Worm (Caenorhabditis elegans): Measurements from ENCODE around the gene F32D1.8.

The F32D1.8 gene

DNA sequence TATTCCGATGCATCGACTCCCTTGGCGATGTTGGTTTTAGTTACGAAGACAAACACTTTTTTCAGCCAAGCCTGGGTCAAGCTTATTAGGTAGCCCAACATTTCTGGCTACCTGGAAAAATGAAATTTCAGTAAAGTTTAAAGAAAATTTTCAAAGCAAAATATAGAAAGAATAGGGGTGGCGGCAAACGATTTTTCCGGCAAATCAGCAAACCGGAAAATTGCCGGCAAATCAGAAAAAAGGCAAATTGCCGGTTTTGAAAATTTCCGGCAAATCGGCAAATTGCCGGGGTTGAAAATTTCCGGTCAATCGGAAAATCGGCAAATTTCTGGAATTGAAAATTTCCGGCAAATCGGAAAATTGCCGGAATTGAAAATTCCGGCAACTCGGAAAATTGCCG lies at the start of gene F32D1.8:
Gene F32D1.8, minus strand, starts transcription at position 101 of the 400 bp plus-strand sequence.
- TF ChIP-seq dao-5 (tag; optimal IDR thresholded peaks at IDR 0.05), result no peak
- TF ChIP-seq W03F9.2 (tag; optimal IDR thresholded peaks at IDR 0.05), result no peak
- no peak for TF ChIP-seq him-1 (tag; optimal IDR thresholded peaks at IDR 0.05)

DNA sequence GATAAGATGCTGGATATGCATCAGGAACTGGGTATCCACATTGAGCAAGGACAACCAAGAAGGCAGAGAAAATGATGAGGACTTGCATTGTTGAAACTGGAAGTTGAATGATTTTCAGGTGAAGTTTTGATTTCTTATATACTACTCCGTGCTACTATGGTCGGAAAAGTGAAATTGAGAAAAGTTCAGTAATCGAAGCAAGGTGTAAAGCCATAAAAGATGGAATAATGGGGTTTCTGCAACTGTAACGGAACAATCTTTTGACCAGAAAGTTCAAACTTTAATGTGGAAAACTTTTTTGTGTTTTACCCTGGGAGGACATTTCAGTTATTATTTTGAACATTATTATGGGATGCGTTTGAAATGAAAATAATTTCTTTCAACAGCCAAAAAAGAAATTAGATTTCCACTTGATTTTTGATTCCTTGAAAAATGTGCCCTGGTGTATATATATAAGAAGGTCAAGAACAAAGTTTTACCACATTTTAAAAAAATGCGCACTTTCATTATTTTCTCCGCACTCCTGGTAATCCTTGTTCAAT lies 46.4 kb upstream of the F32D1.8 start, which contains the start of the genes Y47D7A.9 and Y47D7A.19:
Gene Y47D7A.9, minus strand, starts transcription at position 101 of the 542 bp plus-strand sequence.
Gene Y47D7A.19, plus strand, starts transcription at position 492 of the 542 bp plus-strand sequence.
- TF ChIP-seq W03F9.2 (tag; optimal IDR thresholded peaks at IDR 0.05) (no peak), dao-5 (tag; optimal IDR thresholded peaks at IDR 0.05) (no peak), him-1 (tag; optimal IDR thresholded peaks at IDR 0.05) (no peak)

DNA sequence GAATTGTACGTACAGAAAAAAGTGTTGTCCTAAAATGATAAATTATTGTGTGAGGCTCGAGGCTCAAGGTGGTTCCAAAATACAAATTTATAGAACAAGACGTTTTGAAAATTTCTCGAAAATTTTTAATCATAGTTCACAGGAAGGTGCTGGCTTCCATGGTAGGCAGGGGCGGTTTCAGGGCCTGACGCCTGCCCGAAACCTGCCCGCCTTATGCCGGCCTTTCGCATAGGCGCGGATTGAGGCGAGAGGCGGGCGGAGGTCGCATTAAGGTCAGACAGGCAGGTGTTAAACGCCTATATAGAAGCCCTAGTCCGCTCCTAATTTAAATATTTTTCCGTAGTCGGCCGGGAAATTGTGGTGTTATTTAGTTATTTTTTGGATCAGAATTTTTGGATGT lies 45.6 kb upstream of the F32D1.8 start:
- no peak for TF ChIP-seq him-1 (tag; optimal IDR thresholded peaks at IDR 0.05)
- TF ChIP-seq dao-5 (tag; optimal IDR thresholded peaks at IDR 0.05), result no peak
- no peak for TF ChIP-seq W03F9.2 (tag; optimal IDR thresholded peaks at IDR 0.05)

- TF ChIP-seq him-1 (tag; optimal IDR thresholded peaks at IDR 0.05) (no peak), dao-5 (tag; optimal IDR thresholded peaks at IDR 0.05) (no peak), W03F9.2 (tag; optimal IDR thresholded peaks at IDR 0.05) (no peak)
These were observed 44.6 kb upstream of the F32D1.8 start, which contains the start of gene skr-7 for ce11 chrV:4422127-4422526. skr-7 (plus strand) TSS chrV:4422427.

ce11 chrV:4421475-4421874 lies 44.0 kb upstream of the F32D1.8 start, which contains the start of gene skr-14:
skr-14 (minus strand) TSS chrV:4421575.
- TF ChIP-seq W03F9.2 (tag; optimal IDR thresholded peaks at IDR 0.05) (no peak), dao-5 (tag; optimal IDR thresholded peaks at IDR 0.05) (no peak), him-1 (tag; optimal IDR thresholded peaks at IDR 0.05) (no peak)

DNA sequence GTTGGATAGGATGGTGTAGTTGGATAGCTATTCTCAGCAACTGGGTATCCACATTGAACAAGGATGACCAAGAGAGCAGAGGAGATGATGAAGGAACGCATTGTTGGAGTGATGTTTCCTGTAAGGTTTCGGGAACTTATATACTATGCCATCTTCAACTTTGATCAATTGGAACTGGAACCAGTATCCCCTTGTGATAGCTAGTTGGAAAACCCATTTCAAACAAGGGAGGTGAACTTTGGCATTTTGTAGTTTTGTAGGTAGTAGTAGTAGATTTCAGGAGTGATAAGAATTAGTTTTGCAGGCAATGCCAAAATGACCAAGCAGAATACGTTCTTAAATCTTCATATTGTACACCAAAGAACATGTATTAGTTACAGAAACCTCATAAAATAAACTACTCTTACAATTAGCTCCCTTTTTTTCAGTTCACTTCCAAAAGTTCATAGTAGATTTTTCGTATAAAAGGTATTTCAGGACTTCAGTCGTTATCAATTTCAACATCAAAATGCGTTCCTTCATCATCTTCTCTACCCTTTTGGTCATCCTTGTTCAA lies 42.3 kb upstream of the F32D1.8 start, which contains the start of the genes Y47D7A.7 and Y47D7A.2:
Gene Y47D7A.7, minus strand, starts transcription at position 101 of the 556 bp plus-strand sequence.
Gene Y47D7A.2, plus strand, starts transcription at position 506 of the 556 bp plus-strand sequence.
- no peak for TF ChIP-seq him-1 (tag; optimal IDR thresholded peaks at IDR 0.05)
- no peak for TF ChIP-seq dao-5 (tag; optimal IDR thresholded peaks at IDR 0.05)
- no peak for TF ChIP-seq W03F9.2 (tag; optimal IDR thresholded peaks at IDR 0.05)

DNA sequence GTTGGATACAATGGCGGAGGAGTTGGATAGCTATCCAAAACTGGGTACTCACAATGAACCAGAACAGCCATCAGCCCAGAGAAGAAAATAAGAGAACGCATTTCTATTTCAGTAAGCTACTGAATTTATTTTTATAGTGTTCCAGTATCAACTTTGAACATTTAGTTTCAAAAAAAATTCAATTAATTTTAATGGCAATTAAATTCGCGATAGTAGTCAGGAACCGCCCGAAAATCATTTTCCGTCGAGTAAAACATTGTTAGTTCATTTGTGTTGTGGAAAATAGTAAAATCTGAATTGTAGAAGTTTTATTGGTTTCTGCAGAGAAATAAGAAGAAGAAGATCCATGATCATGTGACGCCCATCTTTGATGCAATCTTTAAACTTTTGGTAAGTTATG lies 40.6 kb upstream of the F32D1.8 start, which contains the start of gene Y47D7A.6:
Gene Y47D7A.6, minus strand, starts transcription at position 101 of the 400 bp plus-strand sequence.
- TF ChIP-seq him-1 (tag; optimal IDR thresholded peaks at IDR 0.05) (no peak), dao-5 (tag; optimal IDR thresholded peaks at IDR 0.05) (no peak), W03F9.2 (tag; optimal IDR thresholded peaks at IDR 0.05) (no peak)

DNA sequence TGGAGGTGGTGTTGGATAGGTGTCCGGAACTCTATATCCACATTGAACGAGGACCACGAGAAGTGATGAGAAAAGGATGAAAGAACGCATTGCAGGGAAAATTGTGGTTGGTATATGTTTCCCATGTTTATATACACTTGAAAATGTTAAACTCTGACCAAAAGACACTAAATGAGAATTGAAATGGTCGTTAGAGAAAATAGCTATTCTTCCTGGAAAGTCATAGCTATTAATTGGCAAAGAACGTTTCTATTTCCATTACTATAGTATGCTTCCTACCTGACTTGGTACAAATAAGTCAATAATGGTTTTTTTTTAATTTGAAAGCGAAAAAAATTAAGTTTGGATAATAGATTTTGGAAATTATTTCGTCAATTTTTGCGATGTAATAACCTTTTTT lies 39.2 kb upstream of the F32D1.8 start, which contains the start of gene Y47D7A.18:
Gene Y47D7A.18, minus strand, starts transcription at position 101 of the 400 bp plus-strand sequence.
- TF ChIP-seq him-1 (tag; optimal IDR thresholded peaks at IDR 0.05) (no peak), W03F9.2 (tag; optimal IDR thresholded peaks at IDR 0.05) (no peak), dao-5 (tag; optimal IDR thresholded peaks at IDR 0.05) (no peak)

ce11 chrV:4414613-4415071 lies 37.1 kb upstream of the F32D1.8 start, which contains the start of gene grl-5:
grl-5 (minus strand) TSS chrV:4414663.
- no peak for TF ChIP-seq W03F9.2 (tag; optimal IDR thresholded peaks at IDR 0.05)
- TF ChIP-seq him-1 (tag; optimal IDR thresholded peaks at IDR 0.05), result no peak
- TF ChIP-seq dao-5 (tag; optimal IDR thresholded peaks at IDR 0.05), result no peak

- TF ChIP-seq dao-5 (tag; optimal IDR thresholded peaks at IDR 0.05), result no peak
- no peak for TF ChIP-seq W03F9.2 (tag; optimal IDR thresholded peaks at IDR 0.05)
- no peak for TF ChIP-seq him-1 (tag; optimal IDR thresholded peaks at IDR 0.05)
These were observed 34.2 kb upstream of the F32D1.8 start, which contains the start of gene Y47D7A.17 for ce11 chrV:4411714-4412113. Y47D7A.17 (minus strand) TSS chrV:4411814.

ce11 chrV:4410643-4411042 lies 33.1 kb upstream of the F32D1.8 start, which contains the start of gene Y47D7A.3:
Y47D7A.3 (plus strand) TSS chrV:4410943.
- no peak for TF ChIP-seq him-1 (tag; optimal IDR thresholded peaks at IDR 0.05)
- TF ChIP-seq W03F9.2 (tag; optimal IDR thresholded peaks at IDR 0.05), result no peak
- no peak for TF ChIP-seq dao-5 (tag; optimal IDR thresholded peaks at IDR 0.05)

- TF ChIP-seq W03F9.2 (tag; optimal IDR thresholded peaks at IDR 0.05) (no peak), him-1 (tag; optimal IDR thresholded peaks at IDR 0.05) (no peak), dao-5 (tag; optimal IDR thresholded peaks at IDR 0.05) (no peak)
These were observed 30.0 kb upstream of the F32D1.8 start, which contains the start of gene nhr-118 for ce11 chrV:4407519-4407918. nhr-118 (plus strand) TSS chrV:4407819.

DNA sequence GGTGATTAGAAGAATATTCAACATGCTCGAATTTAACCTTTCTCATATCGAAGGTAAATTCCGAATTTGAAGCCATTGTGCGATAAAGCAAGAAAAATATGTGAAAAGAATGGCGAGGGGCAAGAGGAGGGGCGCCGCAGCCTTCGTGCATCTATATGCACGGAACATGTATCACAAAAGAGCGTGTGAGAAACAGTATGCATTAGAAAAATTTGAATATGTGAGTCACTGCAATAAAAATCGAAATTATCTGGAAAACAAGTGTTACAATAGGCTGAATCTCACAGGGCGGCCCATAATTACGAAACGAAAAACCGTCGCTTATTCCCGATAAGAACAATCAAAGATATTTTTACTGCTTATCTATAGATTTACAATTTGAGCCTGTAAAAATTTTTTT lies 24.3 kb upstream of the F32D1.8 start, which contains the start of gene F13A2.5:
Gene F13A2.5, minus strand, starts transcription at position 101 of the 400 bp plus-strand sequence.
- no peak for TF ChIP-seq W03F9.2 (tag; optimal IDR thresholded peaks at IDR 0.05)
- no peak for TF ChIP-seq dao-5 (tag; optimal IDR thresholded peaks at IDR 0.05)
- TF ChIP-seq him-1 (tag; optimal IDR thresholded peaks at IDR 0.05), result no peak

ce11 chrV:4400118-4400517 lies 22.6 kb upstream of the F32D1.8 start, which contains the start of gene F13A2.4:
F13A2.4 (minus strand) TSS chrV:4400218.
- TF ChIP-seq him-1 (tag; optimal IDR thresholded peaks at IDR 0.05), result no peak

Data from whole organism, L4/young adult.